Worm (Caenorhabditis elegans): ENCODE data around the gene C16D2.3.
A peak's percentile ranks its signal among the peaks of the same experiment; 100 is the strongest.

The C16D2.3 gene

ce11 chrII:9160197-9160806 is 22.4 kb downstream of the C16D2.3 start:
- TF ChIP-seq lin-40 (tag; optimal IDR thresholded peaks at IDR 0.05) (peak; percentile 21), unc-130 (GFP tag; optimal IDR thresholded peaks at IDR 0.05) (no peak), somi-1 (GFP tag; optimal IDR thresholded peaks at IDR 0.05) (peak; percentile 3), nhr-80 (tag; optimal IDR thresholded peaks at IDR 0.05) (peak; percentile 65), ZK185.1 (tag; optimal IDR thresholded peaks at IDR 0.05; ENCODE audit: poor library complexity, severe bottlenecking) (peak; percentile 0), Y56A3A.18 (GFP tag; IDR thresholded peaks at IDR 0.05) (no peak), atf-7 (tag; optimal IDR thresholded peaks at IDR 0.05) (no peak), ceh-40 (GFP tag; IDR thresholded peaks at IDR 0.05) (no peak), attf-6 (GFP tag; IDR thresholded peaks at IDR 0.05) (no peak), nhr-90 (tag; optimal IDR thresholded peaks at IDR 0.05) (no peak)

ce11 chrII:9161023-9161422 is 23.1 kb downstream of the C16D2.3 start, which contains the start of gene rhy-1:
Gene rhy-1, plus strand, starts transcription at chrII:9161379.
- no peak for TF ChIP-seq Y53F4B.3 (GFP tag; IDR thresholded peaks at IDR 0.05)
- TF ChIP-seq snpc-1.1 (tag; optimal IDR thresholded peaks at IDR 0.05; ENCODE audit: insufficient read depth): no peak
- no peak for TF ChIP-seq mxl-1 (tag; optimal IDR thresholded peaks at IDR 0.05)
- no peak for TF ChIP-seq lin-35 (GFP tag; optimal IDR thresholded peaks at IDR 0.05)
- peak; percentile 32 for TF ChIP-seq lin-40 (tag; optimal IDR thresholded peaks at IDR 0.05)
- TF ChIP-seq snpc-3.4 (tag; optimal IDR thresholded peaks at IDR 0.05): no peak

ce11 chrII:9163348-9163747 is 25.4 kb downstream of the C16D2.3 start:
- TF ChIP-seq mxl-1 (tag; optimal IDR thresholded peaks at IDR 0.05) (no peak), ama-1 (optimal IDR thresholded peaks at IDR 0.05) (peak; percentile 67), ama-1 (GFP tag; optimal IDR thresholded peaks at IDR 0.05) (no peak)

- peak; percentile 86 for TF ChIP-seq nhr-80 (tag; optimal IDR thresholded peaks at IDR 0.05)
- peak; percentile 28 for TF ChIP-seq ets-4 (GFP tag; optimal IDR thresholded peaks at IDR 0.05)
- peak; percentile 5 for TF ChIP-seq unc-62 (GFP tag; optimal IDR thresholded peaks at IDR 0.05)
- no peak for TF ChIP-seq Y53G8AR.9 (GFP tag; conservative IDR thresholded peaks at IDR 0.05)
- peak; percentile 44; the same call in 1 of the 2 replicates for TF ChIP-seq dox-1 (GFP tag; IDR thresholded peaks at IDR 0.05)
- TF ChIP-seq zfh-2 (GFP tag; conservative IDR thresholded peaks at IDR 0.05): no peak
These were observed 28.0 kb downstream of the C16D2.3 start, which contains the start of gene W07A12.8 for ce11 chrII:9165762-9166460. Gene W07A12.8, minus strand, starts transcription at chrII:9165812.

- TF ChIP-seq nhr-120 (GFP tag; IDR thresholded peaks at IDR 0.05) (no peak), let-607 (tag; optimal IDR thresholded peaks at IDR 0.05) (no peak), nhr-27 (tag; optimal IDR thresholded peaks at IDR 0.05) (no peak), attf-6 (GFP tag; IDR thresholded peaks at IDR 0.05) (no peak), Y95B8A.8 (GFP tag; IDR thresholded peaks at IDR 0.05) (no peak), D2030.7 (GFP tag; IDR thresholded peaks at IDR 0.05) (no peak), snpc-1.3 (tag; optimal IDR thresholded peaks at IDR 0.05; ENCODE audit: insufficient read depth) (no peak), ztf-18 (tag; optimal IDR thresholded peaks at IDR 0.05) (no peak), F55B11.4 (tag; optimal IDR thresholded peaks at IDR 0.05; ENCODE audit: borderline replicate concordance, insufficient read depth) (no peak), tbx-9 (tag; optimal IDR thresholded peaks at IDR 0.05; ENCODE audit: borderline replicate concordance) (no peak), bed-2 (GFP tag; IDR thresholded peaks at IDR 0.05) (no peak), hsf-1 (GFP tag; IDR thresholded peaks at IDR 0.05) (no peak), B0336.3 (GFP tag; IDR thresholded peaks at IDR 0.05) (no peak), B0035.1 (tag; optimal IDR thresholded peaks at IDR 0.05) (no peak), snpc-4 (GFP tag; optimal IDR thresholded peaks at IDR 0.05) (no peak), snpc-4 (tag; optimal IDR thresholded peaks at IDR 0.05) (no peak), F52B5.7 (tag; optimal IDR thresholded peaks at IDR 0.05) (no peak), ceh-100 (GFP tag; IDR thresholded peaks at IDR 0.05) (no peak), ztf-3 (GFP tag; optimal IDR thresholded peaks at IDR 0.05) (no peak), F57C9.4 (tag; optimal IDR thresholded peaks at IDR 0.05) (no peak)
These were observed 29.8 kb downstream of the C16D2.3 start, which contains the start of gene T23G7.3 for ce11 chrII:9167730-9168129. Gene T23G7.3, minus strand, starts transcription at chrII:9167830.

All from whole organism, young adult.